Worm (Caenorhabditis elegans): ENCODE data around the gene fdgt-2.

The fdgt-2 gene

DNA sequence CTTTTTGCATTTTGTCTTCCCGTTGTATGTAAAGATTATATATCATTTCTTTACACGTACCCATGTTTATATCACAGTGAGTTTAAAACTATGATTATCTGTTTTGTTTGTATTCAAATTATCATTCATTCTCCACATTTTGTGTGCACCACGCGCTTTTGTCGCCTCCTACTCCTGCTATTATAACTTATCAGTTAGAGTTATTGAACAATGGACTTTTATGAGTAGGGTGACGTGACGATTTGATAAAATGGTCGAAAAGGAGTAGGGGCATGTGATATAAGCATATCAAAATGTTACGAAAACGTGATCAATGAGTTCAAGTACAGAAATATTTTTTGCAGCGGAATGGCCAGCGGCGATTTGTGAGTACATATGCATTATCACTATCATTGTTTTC lies 34.5 kb upstream of the fdgt-2 start (continued):
- TF ChIP-seq pha-4 (tag; optimal IDR thresholded peaks at IDR 0.05), result peak; percentile 80
- no peak for TF ChIP-seq nhr-43 (tag; optimal IDR thresholded peaks at IDR 0.05; ENCODE audit: poor library complexity, severe bottlenecking)
- TF ChIP-seq ceh-28 (tag; optimal IDR thresholded peaks at IDR 0.05), result no peak
- no peak for TF ChIP-seq fkh-2 (tag; optimal IDR thresholded peaks at IDR 0.05)
- TF ChIP-seq fkh-10 (GFP tag; optimal IDR thresholded peaks at IDR 0.05), result no peak
- no peak for TF ChIP-seq snpc-4 (tag; optimal IDR thresholded peaks at IDR 0.05)
- TF ChIP-seq eor-1 (tag; optimal IDR thresholded peaks at IDR 0.05), result no peak
- TF ChIP-seq nhr-23 (tag; optimal IDR thresholded peaks at IDR 0.05), result no peak
- TF ChIP-seq nhr-25 (tag; optimal IDR thresholded peaks at IDR 0.05), result no peak
- no peak for TF ChIP-seq nhr-237 (tag; optimal IDR thresholded peaks at IDR 0.05)
- TF ChIP-seq sea-2 (GFP tag; optimal IDR thresholded peaks at IDR 0.05), result no peak
- TF ChIP-seq egl-5 (tag; optimal IDR thresholded peaks at IDR 0.05), result no peak
- TF ChIP-seq pqm-1 (tag; optimal IDR thresholded peaks at IDR 0.05), result peak; percentile 100
- TF ChIP-seq nhr-11 (tag; optimal IDR thresholded peaks at IDR 0.05), result no peak
- TF ChIP-seq fos-1 (tag; optimal IDR thresholded peaks at IDR 0.05), result no peak
- TF ChIP-seq jun-1 (tag; optimal IDR thresholded peaks at IDR 0.05), result peak; percentile 95
- no peak for TF ChIP-seq nhr-77 (tag; optimal IDR thresholded peaks at IDR 0.05)
- no peak for TF ChIP-seq daf-12 (tag; optimal IDR thresholded peaks at IDR 0.05)
- no peak for TF ChIP-seq unc-62 (GFP tag; optimal IDR thresholded peaks at IDR 0.05)
- TF ChIP-seq ceh-9 (tag; optimal IDR thresholded peaks at IDR 0.05), result no peak

DNA sequence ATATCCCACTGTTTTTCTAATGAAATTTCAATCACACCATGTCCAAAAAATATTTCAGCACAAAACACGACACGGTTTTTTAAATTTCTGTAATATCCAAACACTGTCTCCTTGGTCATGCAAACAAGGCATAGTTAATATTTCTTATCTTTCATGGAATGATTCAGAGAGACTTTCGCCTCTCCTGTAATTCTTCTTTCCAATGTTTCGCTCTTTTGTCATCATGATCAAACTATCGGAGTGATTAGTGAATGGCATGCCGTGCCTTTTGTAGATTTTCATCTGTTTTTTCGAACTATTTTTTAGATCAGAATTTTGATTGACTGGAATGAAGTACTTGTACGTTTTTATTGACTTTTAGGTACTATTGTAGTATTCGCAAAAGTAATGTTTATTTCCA lies 33.1 kb upstream of the fdgt-2 start:
- TF ChIP-seq pqm-1 (tag; optimal IDR thresholded peaks at IDR 0.05) (peak; percentile 77), elt-2 (tag; optimal IDR thresholded peaks at IDR 0.05) (peak; percentile 77), lsy-12 (tag; optimal IDR thresholded peaks at IDR 0.05) (peak; percentile 11), lin-39 (tag; optimal IDR thresholded peaks at IDR 0.05) (no peak), fos-1 (tag; optimal IDR thresholded peaks at IDR 0.05) (no peak), skn-1 (tag; optimal IDR thresholded peaks at IDR 0.05) (peak; percentile 65), jun-1 (tag; optimal IDR thresholded peaks at IDR 0.05) (peak; percentile 14), hmg-11 (tag; optimal IDR thresholded peaks at IDR 0.05) (no peak)

DNA sequence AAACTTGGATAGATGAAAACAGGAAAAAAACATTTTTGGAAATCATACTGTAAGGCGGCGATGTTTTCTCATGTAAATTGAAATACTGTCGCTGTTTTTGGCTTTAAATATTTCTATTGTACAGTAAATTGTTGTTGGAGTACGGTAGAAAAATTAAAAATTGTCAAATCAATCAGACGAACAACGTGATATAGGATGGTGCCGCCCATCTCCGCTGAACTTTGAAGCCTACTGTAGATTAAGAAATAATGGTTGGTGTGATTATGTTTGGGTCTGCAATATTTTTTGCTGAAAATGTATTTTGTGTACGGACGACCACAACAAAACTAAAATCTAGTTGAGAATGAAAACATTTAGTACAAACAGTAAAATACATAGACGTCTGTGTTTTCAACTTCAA lies 31.9 kb upstream of the fdgt-2 start:
- TF ChIP-seq pha-4 (tag; optimal IDR thresholded peaks at IDR 0.05) (no peak), R02D3.7 (tag; optimal IDR thresholded peaks at IDR 0.05) (no peak), unc-39 (tag; optimal IDR thresholded peaks at IDR 0.05) (no peak), nhr-28 (tag; optimal IDR thresholded peaks at IDR 0.05) (no peak), nhr-76 (tag; optimal IDR thresholded peaks at IDR 0.05) (no peak), nfya-1 (tag; optimal IDR thresholded peaks at IDR 0.05; ENCODE audit: insufficient read depth) (peak; percentile 77), elt-2 (tag; optimal IDR thresholded peaks at IDR 0.05) (peak; percentile 42), snpc-4 (tag; optimal IDR thresholded peaks at IDR 0.05) (no peak)

DNA sequence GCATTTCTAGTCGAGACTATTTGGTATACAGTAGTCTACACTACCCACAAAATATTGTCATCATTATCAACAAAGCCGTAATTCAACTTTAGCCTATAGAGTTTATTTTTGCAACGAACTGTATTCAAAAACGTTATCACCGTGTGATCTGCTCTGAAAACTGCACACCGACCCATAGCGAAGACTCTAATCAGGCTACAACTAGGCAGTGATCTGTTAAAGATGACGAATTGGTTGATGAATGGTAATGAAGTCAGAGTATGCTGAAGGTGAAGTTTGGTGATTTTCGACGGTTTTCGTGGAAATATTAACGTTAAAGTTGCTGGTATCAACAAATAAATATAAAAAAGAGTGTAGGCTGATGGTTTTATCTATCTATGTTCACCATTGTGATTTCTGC lies 30.5 kb upstream of the fdgt-2 start:
- TF ChIP-seq pqm-1 (tag; optimal IDR thresholded peaks at IDR 0.05) (peak; percentile 89), jun-1 (tag; optimal IDR thresholded peaks at IDR 0.05) (peak; percentile 28), egl-5 (tag; optimal IDR thresholded peaks at IDR 0.05) (no peak), nhr-77 (tag; optimal IDR thresholded peaks at IDR 0.05) (no peak), elt-2 (tag; optimal IDR thresholded peaks at IDR 0.05) (peak; percentile 83), hmg-11 (tag; optimal IDR thresholded peaks at IDR 0.05) (no peak)

DNA sequence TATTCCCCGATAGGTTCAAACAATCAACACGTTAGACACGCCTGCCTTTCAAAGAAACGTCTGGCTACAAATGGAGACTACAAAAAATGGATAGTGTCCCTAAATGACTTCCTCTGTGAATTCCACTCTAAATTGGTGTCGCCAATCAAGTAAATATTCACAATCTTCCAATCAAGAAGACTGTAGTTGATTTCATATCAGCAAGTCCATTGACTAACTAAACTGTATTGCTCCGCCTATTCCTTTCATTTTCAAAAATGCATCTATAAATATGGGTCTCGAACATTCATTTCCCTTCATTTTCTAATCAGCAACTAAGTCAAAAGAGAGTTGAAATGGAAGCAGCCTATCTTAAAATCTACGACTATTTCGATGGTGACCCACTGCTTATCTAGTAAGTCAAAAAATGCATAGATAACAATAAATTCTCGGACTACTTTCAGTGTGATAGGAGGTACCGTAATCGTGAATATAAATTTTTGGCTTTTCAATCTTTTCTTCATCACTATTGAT lies 29.4 kb upstream of the fdgt-2 start, which contains the start of gene drd-1:
Gene drd-1, plus strand, starts transcription at position 51 of the 513 bp plus-strand sequence.
- TF ChIP-seq elt-3 (tag; optimal IDR thresholded peaks at IDR 0.05) (no peak), zag-1 (tag; optimal IDR thresholded peaks at IDR 0.05) (no peak), daf-12 (tag; optimal IDR thresholded peaks at IDR 0.05) (no peak), pqm-1 (tag; optimal IDR thresholded peaks at IDR 0.05) (peak; percentile 97), lsy-12 (tag; optimal IDR thresholded peaks at IDR 0.05) (no peak), nhr-28 (tag; optimal IDR thresholded peaks at IDR 0.05) (no peak), elt-2 (tag; optimal IDR thresholded peaks at IDR 0.05) (peak; percentile 98), nfya-1 (tag; optimal IDR thresholded peaks at IDR 0.05; ENCODE audit: insufficient read depth) (no peak), ama-1 (optimal IDR thresholded peaks at IDR 0.05) (no peak), lin-15B (tag; optimal IDR thresholded peaks at IDR 0.05) (no peak), fos-1 (tag; optimal IDR thresholded peaks at IDR 0.05) (peak; percentile 56), jun-1 (tag; optimal IDR thresholded peaks at IDR 0.05) (peak; percentile 27)

Data from whole organism, L3 larva.